Worm (Caenorhabditis elegans) whole organism, young adult: ENCODE data around the gene acs-18.

Experiments
- B0035.1 ChIP-seq: sonication (generic microtip); optimal IDR thresholded peaks from 2 replicates; lab custom pipeline; 2016; ENCODE audit warnings: missing genetic modification characterization, mild to moderate bottlenecking, missing compliant biosample characterization, missing genotype, missing genetic modification reagents
- C06A6.2 ChIP-seq: fragments of 200-800 bp; sonication (Bioruptor generic); conservative IDR thresholded peaks from 2 replicates; pipeline ENCODE4 v1.3.6; 2022; ENCODE audit warnings: missing genetic modification characterization, missing compliant biosample characterization
- F55B11.4 ChIP-seq: sonication (generic microtip); optimal IDR thresholded peaks from 2 replicates; lab custom pipeline; 2016; ENCODE audit warnings: missing compliant biosample characterization, missing genetic modification characterization, borderline replicate concordance; ENCODE audit not compliant: insufficient read depth
- K12H6.12 ChIP-seq: fragments of 200-800 bp; sonication (Bioruptor generic); optimal IDR thresholded peaks from 2 replicates; lab custom pipeline; 2018; ENCODE audit warnings: mild to moderate bottlenecking, missing genetic modification characterization, missing compliant biosample characterization
- Y53G8AR.9 ChIP-seq: fragments of 200-800 bp; sonication (Bioruptor generic); conservative IDR thresholded peaks from 2 replicates; pipeline ENCODE4 v1.3.6; 2022; ENCODE audit warnings: missing genetic modification reagents, missing genetic modification characterization, missing compliant biosample characterization
- Y67H2A.10 ChIP-seq: fragments of 200-800 bp; sonication (Bioruptor generic); conservative IDR thresholded peaks from 2 replicates; pipeline ENCODE4 v1.3.6; 2022; ENCODE audit warnings: missing genetic modification reagents, missing genetic modification characterization, missing compliant biosample characterization
- Y79H2A.3 ChIP-seq: fragments of 200-800 bp; sonication (Bioruptor generic); conservative IDR thresholded peaks from 2 replicates; pipeline ENCODE4 v1.3.6; 2022; ENCODE audit warnings: missing genetic modification reagents, missing genetic modification characterization, missing compliant biosample characterization
- akir-1 ChIP-seq: fragments of 200-800 bp; sonication (Bioruptor generic); optimal IDR thresholded peaks from 2 replicates; lab custom pipeline; 2018; ENCODE audit warnings: mild to moderate bottlenecking, missing genetic modification characterization, moderate library complexity, missing compliant biosample characterization
- aptf-2 ChIP-seq: fragments of 200-800 bp; sonication (Bioruptor generic); conservative IDR thresholded peaks from 2 replicates; pipeline ENCODE4 v1.3.6; 2022; ENCODE audit warnings: missing genetic modification reagents, missing genetic modification characterization, missing compliant biosample characterization
- atf-7 ChIP-seq: sonication (generic microtip); optimal IDR thresholded peaks from 2 replicates; lab custom pipeline; 2017; ENCODE audit warnings: mild to moderate bottlenecking, missing genetic modification characterization, missing compliant biosample characterization
- chd-7 ChIP-seq: sonication (generic microtip); optimal IDR thresholded peaks from 2 replicates; lab custom pipeline; 2016; ENCODE audit warnings: mild to moderate bottlenecking, missing genetic modification characterization, moderate library complexity, missing compliant biosample characterization
- egrh-3 ChIP-seq: fragments of 200-800 bp; sonication (Bioruptor generic); IDR thresholded peaks from 2 replicates; pipeline ENCODE4 v1.3.6; 2022; ENCODE audit warnings: missing genetic modification reagents, missing genetic modification characterization, missing compliant biosample characterization
- ets-4 ChIP-seq: fragments of 200-800 bp; sonication (Bioruptor generic); optimal IDR thresholded peaks from 2 replicates; lab custom pipeline; 2018; ENCODE audit warnings: mild to moderate bottlenecking, missing genetic modification characterization, missing compliant biosample characterization
- gei-17 ChIP-seq: fragments of 200-800 bp; sonication (Bioruptor generic); optimal IDR thresholded peaks from 2 replicates; lab custom pipeline; 2018; ENCODE audit warnings: mild to moderate bottlenecking, missing genetic modification characterization, missing compliant biosample characterization
- him-1 ChIP-seq: sonication (generic microtip); optimal IDR thresholded peaks from 2 replicates; lab custom pipeline; 2016; ENCODE audit warnings: missing genotype, missing genetic modification reagents, missing genetic modification characterization, missing compliant biosample characterization
- hlh-26 ChIP-seq: fragments of 200-800 bp; sonication (Bioruptor generic); conservative IDR thresholded peaks from 2 replicates; pipeline ENCODE4 v1.3.6; 2022; ENCODE audit warnings: missing genetic modification reagents, missing genetic modification characterization, missing compliant biosample characterization
- hmg-20 ChIP-seq: fragments of 200-800 bp; sonication (Bioruptor generic); IDR thresholded peaks from 2 replicates; pipeline ENCODE4 v1.3.6; 2022; ENCODE audit warnings: missing genetic modification reagents, missing genetic modification characterization, missing compliant biosample characterization
- hsf-1 ChIP-seq: fragments of 200-800 bp; sonication (Bioruptor generic); IDR thresholded peaks from 2 replicates; pipeline ENCODE4 v1.3.6; 2022; ENCODE audit warnings: missing genetic modification reagents, missing genetic modification characterization, missing compliant biosample characterization
- lag-1 ChIP-seq: fragments of 200-800 bp; sonication (Bioruptor generic); IDR thresholded peaks from 2 replicates; pipeline ENCODE4 v1.3.6; 2022; ENCODE audit warnings: missing genetic modification reagents, missing genetic modification characterization, missing compliant biosample characterization
- let-607 ChIP-seq, 2 experiments: fragments of 200-800 bp in 1 of 2; sonication (Bioruptor generic) in 1 of 2; sonication (generic microtip) in 1 of 2; optimal IDR thresholded peaks; 2 replicates each; lab custom pipeline; 2016 to 2018; ENCODE audit warnings: mild to moderate bottlenecking in 2 of 2, missing compliant biosample characterization in 2 of 2, missing genetic modification characterization in 2 of 2, moderate library complexity in 2 of 2, missing genotype in 1 of 2
- lin-35 ChIP-seq, 3 experiments: fragments of 150-350 bp in 2 of 3; sonication (generic microtip) in 1 of 3; optimal IDR thresholded peaks; 2 replicates each; lab custom pipeline; 2014 to 2018; ENCODE audit warnings: missing biosample characterization in 3 of 3, missing genetic modification characterization in 3 of 3, missing genetic modification reagents in 3 of 3
- lsy-27 ChIP-seq: sonication (generic microtip); optimal IDR thresholded peaks from 2 replicates; lab custom pipeline; 2017; ENCODE audit warnings: missing genetic modification characterization, mild to moderate bottlenecking, missing compliant biosample characterization, antibody characterized with exemption, missing genotype, borderline replicate concordance; ENCODE audit not compliant: insufficient read depth
- madf-8 ChIP-seq: fragments of 200-800 bp; sonication (Bioruptor generic); conservative IDR thresholded peaks from 2 replicates; pipeline ENCODE4 v1.3.6; 2022; ENCODE audit warnings: missing genetic modification reagents, missing genetic modification characterization, missing compliant biosample characterization
- mel-28 ChIP-seq: sonication (generic microtip); optimal IDR thresholded peaks from 2 replicates; lab custom pipeline; 2016; ENCODE audit warnings: borderline replicate concordance, mild to moderate bottlenecking, missing genetic modification characterization, missing compliant biosample characterization
- mes-4 ChIP-seq: sonication (generic microtip); optimal IDR thresholded peaks from 2 replicates; lab custom pipeline; 2016; ENCODE audit warnings: missing genotype, missing genetic modification characterization, missing compliant biosample characterization
- nhr-179 ChIP-seq: sonication (generic microtip); optimal IDR thresholded peaks from 2 replicates; lab custom pipeline; 2016; ENCODE audit warnings: mild to moderate bottlenecking, missing genetic modification characterization, missing compliant biosample characterization
- nhr-27 ChIP-seq: fragments of 200-800 bp; sonication (Bioruptor generic); optimal IDR thresholded peaks from 2 replicates; lab custom pipeline; 2018; ENCODE audit warnings: mild to moderate bottlenecking, missing genetic modification characterization, moderate library complexity, missing compliant biosample characterization
- nhr-90 ChIP-seq: sonication (generic microtip); optimal IDR thresholded peaks from 2 replicates; lab custom pipeline; 2016; ENCODE audit warnings: missing genotype, mild to moderate bottlenecking, missing genetic modification characterization, missing compliant biosample characterization
- rec-8 ChIP-seq, 2 experiments: sonication (generic microtip); optimal IDR thresholded peaks; 2 replicates each; lab custom pipeline; 2016; ENCODE audit warnings: mild to moderate bottlenecking in 2 of 2, missing genetic modification characterization in 2 of 2, missing genetic modification reagents in 2 of 2, missing genotype in 2 of 2, missing biosample characterization in 1 of 2, missing compliant biosample characterization in 1 of 2, moderate library complexity in 1 of 2
- rpc-1 ChIP-seq, 2 experiments: fragments of 150-350 bp in 1 of 2; sonication (generic microtip) in 1 of 2; optimal IDR thresholded peaks; 2 replicates each; lab custom pipeline; 2014 to 2018; ENCODE audit warnings: missing biosample characterization in 1 of 2, missing genetic modification characterization in 1 of 2, missing genetic modification reagents in 1 of 2, missing genotype in 1 of 2
- tbx-9 ChIP-seq: sonication (generic microtip); optimal IDR thresholded peaks from 2 replicates; lab custom pipeline; 2016; ENCODE audit warnings: borderline replicate concordance, missing genetic modification characterization, inconsistent platforms, missing compliant biosample characterization
- tlf-1 ChIP-seq: fragments of 200-800 bp; sonication (Bioruptor generic); optimal IDR thresholded peaks from 2 replicates; lab custom pipeline; 2018; ENCODE audit warnings: mild to moderate bottlenecking, missing genetic modification characterization, missing compliant biosample characterization
- zim-3 ChIP-seq: sonication (generic microtip); optimal IDR thresholded peaks from 2 replicates; lab custom pipeline; 2017; ENCODE audit warnings: mild to moderate bottlenecking, missing genetic modification characterization, moderate library complexity, missing compliant biosample characterization
- ztf-22 ChIP-seq: fragments of 200-800 bp; sonication (Bioruptor generic); optimal IDR thresholded peaks from 2 replicates; lab custom pipeline; 2018; ENCODE audit warnings: mild to moderate bottlenecking, missing genetic modification characterization, moderate library complexity, missing compliant biosample characterization
- ztf-26 ChIP-seq: sonication (generic microtip); optimal IDR thresholded peaks from 2 replicates; lab custom pipeline; 2017; ENCODE audit warnings: missing genetic modification characterization, missing compliant biosample characterization

The acs-18 gene

DNA sequence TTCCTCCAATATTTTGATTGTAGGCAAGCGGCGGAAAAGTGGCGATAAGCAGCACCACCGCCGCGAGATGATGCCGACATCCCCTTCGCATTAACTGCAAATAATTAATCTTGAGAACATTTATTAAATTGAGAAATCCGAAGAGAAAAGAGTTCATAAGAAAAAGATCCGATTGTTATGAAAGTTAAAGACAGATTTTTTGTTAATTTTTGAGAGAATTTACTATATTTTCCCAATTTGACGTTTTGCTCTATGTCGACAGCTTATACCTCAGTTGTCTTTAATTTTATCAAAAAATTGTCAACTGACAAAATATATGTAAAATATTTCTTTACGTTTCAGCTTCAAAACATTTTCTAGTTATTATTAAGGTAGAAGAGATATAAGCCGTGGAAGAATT lies 11.3 kb downstream of the acs-18 start, which contains the start of gene R09E10.5:
TSS of gene R09E10.5 (minus strand) at position 101 of the 400 bp plus-strand sequence.
- TF ChIP-seq tbx-9 (tag; lab: Kevin White, UChicago) = no peak
- TF ChIP-seq Y79H2A.3 (GFP tag; lab: Robert Waterston, UW) = no peak
- no peak for TF ChIP-seq mes-4
- TF ChIP-seq ztf-22 (GFP tag; lab: Kevin White, UChicago) = no peak
- TF ChIP-seq mel-28 (tag; lab: Kevin White, UChicago) = no peak
- TF ChIP-seq ets-4 (GFP tag; lab: Kevin White, UChicago) = no peak
- no peak for TF ChIP-seq nhr-27 (tag; lab: Kevin White, UChicago)
- no peak for TF ChIP-seq nhr-179 (tag; lab: Kevin White, UChicago)
- TF ChIP-seq let-607 (tag; optimal IDR thresholded peaks at IDR 0.05; lab: Kevin White, UChicago) = no peak
- no peak for TF ChIP-seq hlh-26
- TF ChIP-seq lag-1 (GFP tag; lab: Robert Waterston, UW) = no peak
- no peak for TF ChIP-seq hsf-1
- no peak for TF ChIP-seq C06A6.2 (GFP tag; lab: Robert Waterston, UW)
- no peak for TF ChIP-seq lin-35 (GFP tag; optimal IDR thresholded peaks at IDR 0.05; lab: Kevin White, UChicago)
- TF ChIP-seq K12H6.12 (tag; lab: Kevin White, UChicago) = no peak
- TF ChIP-seq rec-8 (tag; optimal IDR thresholded peaks at IDR 0.05; lab: Kevin White, UChicago) = no peak
- no peak for TF ChIP-seq him-1 (tag; lab: Kevin White, UChicago)
- TF ChIP-seq tlf-1 = no peak
- no peak for TF ChIP-seq hmg-20 (GFP tag; lab: Robert Waterston, UW)

DNA sequence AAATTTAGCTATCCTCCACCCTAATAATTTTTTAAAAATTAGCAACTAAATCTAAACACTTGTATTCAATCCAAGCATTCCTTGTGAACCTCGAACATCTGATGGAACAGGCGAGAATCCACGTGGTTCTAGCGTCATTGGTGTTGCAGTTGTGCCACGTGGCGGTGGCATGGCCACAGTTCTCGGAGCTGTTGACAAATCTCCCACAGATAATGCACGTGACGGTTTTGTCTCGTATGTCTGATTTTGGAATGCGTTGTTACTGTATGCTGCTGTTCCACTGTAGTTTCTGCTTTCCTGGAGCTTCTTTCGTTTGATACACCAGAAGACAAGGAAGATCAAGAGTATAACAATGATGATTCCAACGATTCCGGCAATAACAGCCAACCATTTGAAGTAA lies 17.4 kb downstream of the acs-18 start:
- TF ChIP-seq rpc-1 (optimal IDR thresholded peaks at IDR 0.05; lab: Kevin White, UChicago) = no peak
- no peak for TF ChIP-seq rpc-1 (tag; optimal IDR thresholded peaks at IDR 0.05; lab: Kevin White, UChicago)
- TF ChIP-seq aptf-2 (GFP tag; lab: Robert Waterston, UW) = no peak
- no peak for TF ChIP-seq atf-7 (tag; lab: Kevin White, UChicago)
- no peak for TF ChIP-seq hsf-1
- no peak for TF ChIP-seq zim-3 (tag; lab: Kevin White, UChicago)
- TF ChIP-seq B0035.1 (tag; lab: Kevin White, UChicago) = no peak
- TF ChIP-seq madf-8 (GFP tag; lab: Robert Waterston, UW) = no peak
- no peak for TF ChIP-seq Y53G8AR.9 (GFP tag; lab: Robert Waterston, UW)
- no peak for TF ChIP-seq egrh-3
- no peak for TF ChIP-seq lsy-27 (tag; lab: Kevin White, UChicago)
- no peak for TF ChIP-seq nhr-90 (tag; lab: Kevin White, UChicago)
- no peak for TF ChIP-seq gei-17
- no peak for TF ChIP-seq F55B11.4 (tag; lab: Kevin White, UChicago)
- no peak for TF ChIP-seq ets-4 (GFP tag; lab: Kevin White, UChicago)

DNA sequence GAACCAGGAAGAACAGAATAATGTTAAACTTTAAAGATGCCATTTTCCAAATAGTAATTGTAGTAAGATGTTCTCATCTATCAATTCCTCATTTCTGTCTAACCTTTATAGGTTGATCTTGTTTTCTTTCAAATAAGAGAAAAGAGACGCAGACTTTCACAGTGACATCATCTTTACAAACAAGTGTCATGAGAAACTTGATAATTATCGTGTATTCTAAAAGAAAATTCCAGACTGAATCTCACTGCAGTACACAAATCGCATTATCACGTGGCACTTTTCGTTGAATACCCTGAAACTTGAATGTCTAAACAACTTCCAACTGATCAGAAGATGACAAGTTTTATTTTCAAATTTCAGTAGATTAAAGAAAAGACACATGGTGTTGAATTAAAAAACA lies 18.4 kb downstream of the acs-18 start, which contains the start of gene R09E10.13:
TSS of gene R09E10.13 (minus strand) at position 61 of the 400 bp plus-strand sequence.
- TF ChIP-seq Y67H2A.10 (GFP tag; lab: Robert Waterston, UW) (no peak), ztf-26 (tag; lab: Kevin White, UChicago) (no peak), ets-4 (GFP tag; lab: Kevin White, UChicago) (no peak), chd-7 (tag; lab: Kevin White, UChicago) (no peak), akir-1 (GFP tag; lab: Kevin White, UChicago) (no peak)
